Worm (Caenorhabditis elegans) whole organism, L2 larva: ENCODE results near the gene Y42H9AR.4.

Source experiments
- C34F6.9 ChIP-seq: fragments of 150-350 bp; optimal IDR thresholded peaks from 2 replicates; lab custom pipeline; 2014; ENCODE audit warnings: missing biosample characterization, missing genetic modification characterization
- F13H6.1 ChIP-seq: sonication (generic microtip); optimal IDR thresholded peaks from 2 replicates; lab custom pipeline; 2016; ENCODE audit warnings: missing genetic modification characterization, missing compliant biosample characterization
- Y55F3AM.14 ChIP-seq: fragments of 200-800 bp; sonication (Bioruptor generic); optimal IDR thresholded peaks from 2 replicates; lab custom pipeline; 2018; ENCODE audit warnings: mild to moderate bottlenecking, missing genetic modification characterization, missing compliant biosample characterization
- alr-1 ChIP-seq: fragments of 150-350 bp; optimal IDR thresholded peaks from 2 replicates; lab custom pipeline; 2014; ENCODE audit warnings: missing biosample characterization, missing genetic modification characterization
- aly-2 ChIP-seq: fragments of 150-350 bp; optimal IDR thresholded peaks from 2 replicates; lab custom pipeline; 2014; ENCODE audit warnings: missing biosample characterization, missing genetic modification characterization
- ama-1 ChIP-seq: fragments of 150-350 bp; optimal IDR thresholded peaks from 2 replicates; lab custom pipeline; 2018; ENCODE audit warnings: inconsistent platforms
- ceh-16 ChIP-seq: fragments of 150-350 bp; optimal IDR thresholded peaks from 2 replicates; lab custom pipeline; 2014; ENCODE audit warnings: missing biosample characterization, missing genetic modification characterization
- dmd-4 ChIP-seq: sonication (generic microtip); optimal IDR thresholded peaks from 2 replicates; lab custom pipeline; 2017; ENCODE audit warnings: missing biosample characterization, missing genetic modification characterization
- egl-27 ChIP-seq: sonication (generic microtip); optimal IDR thresholded peaks from 3 replicates; lab custom pipeline; 2017; ENCODE audit warnings: missing biosample characterization, missing genetic modification reagents, missing genetic modification characterization
- elt-1 ChIP-seq: fragments of 150-350 bp; optimal IDR thresholded peaks from 2 replicates; lab custom pipeline; 2014; ENCODE audit warnings: missing biosample characterization, missing genetic modification characterization
- fos-1 ChIP-seq: fragments of 150-350 bp; optimal IDR thresholded peaks from 2 replicates; lab custom pipeline; 2014; ENCODE audit warnings: missing biosample characterization, missing genetic modification characterization
- lin-39 ChIP-seq: fragments of 150-350 bp; optimal IDR thresholded peaks from 2 replicates; lab custom pipeline; 2014; ENCODE audit warnings: missing biosample characterization, missing genetic modification reagents, missing genetic modification characterization
- lsy-2 ChIP-seq, 2 experiments: fragments of 150-350 bp in 1 of 2; sonication (generic microtip) in 1 of 2; optimal IDR thresholded peaks; 2 replicates each; lab custom pipeline; 2014 to 2017; ENCODE audit warnings: missing biosample characterization in 2 of 2, missing genetic modification characterization in 2 of 2
- mab-5 ChIP-seq: fragments of 150-350 bp; optimal IDR thresholded peaks from 2 replicates; lab custom pipeline; 2014; ENCODE audit warnings: missing biosample characterization, missing genetic modification characterization
- mbf-1 ChIP-seq: sonication (generic microtip); optimal IDR thresholded peaks from 2 replicates; lab custom pipeline; 2017; ENCODE audit warnings: missing biosample characterization, missing genetic modification characterization
- mdl-1 ChIP-seq, 2 experiments: fragments of 150-350 bp in 1 of 2; sonication (generic microtip) in 1 of 2; optimal IDR thresholded peaks; 2 replicates each; lab custom pipeline; 2017; ENCODE audit warnings: missing biosample characterization in 2 of 2, missing genetic modification characterization in 2 of 2
- nhr-10 ChIP-seq: sonication (generic microtip); optimal IDR thresholded peaks from 2 replicates; lab custom pipeline; 2017; ENCODE audit warnings: missing biosample characterization, missing genetic modification characterization
- nhr-11 ChIP-seq: fragments of 150-350 bp; optimal IDR thresholded peaks from 2 replicates; lab custom pipeline; 2014; ENCODE audit warnings: missing biosample characterization, missing genetic modification characterization
- nhr-23 ChIP-seq: fragments of 150-350 bp; optimal IDR thresholded peaks from 2 replicates; lab custom pipeline; 2014; ENCODE audit warnings: missing biosample characterization, missing genetic modification reagents, missing genetic modification characterization
- nhr-237 ChIP-seq: fragments of 150-350 bp; optimal IDR thresholded peaks from 2 replicates; lab custom pipeline; 2014; ENCODE audit warnings: missing biosample characterization, missing genetic modification characterization
- nhr-6 ChIP-seq: fragments of 150-350 bp; optimal IDR thresholded peaks from 2 replicates; lab custom pipeline; 2014; ENCODE audit warnings: missing biosample characterization, missing genetic modification characterization
- nhr-77 ChIP-seq: fragments of 150-350 bp; optimal IDR thresholded peaks from 2 replicates; lab custom pipeline; 2014; ENCODE audit warnings: missing biosample characterization, missing genetic modification characterization
- peb-1 ChIP-seq: fragments of 150-350 bp; optimal IDR thresholded peaks from 2 replicates; lab custom pipeline; 2014; ENCODE audit warnings: missing biosample characterization, missing genetic modification characterization
- sem-4 ChIP-seq: fragments of 150-350 bp; optimal IDR thresholded peaks from 2 replicates; lab custom pipeline; 2014; ENCODE audit warnings: missing biosample characterization, missing genetic modification reagents, missing genetic modification characterization
- skn-1 ChIP-seq: sonication (generic microtip); optimal IDR thresholded peaks from 2 replicates; lab custom pipeline; 2017; ENCODE audit warnings: missing biosample characterization, missing genetic modification characterization
- sma-3 ChIP-seq: sonication (generic microtip); optimal IDR thresholded peaks from 2 replicates; lab custom pipeline; 2016; ENCODE audit warnings: missing genetic modification reagents, missing genetic modification characterization, missing compliant biosample characterization
- sma-9 ChIP-seq, 2 experiments: fragments of 150-350 bp in 1 of 2; sonication (generic microtip) in 1 of 2; optimal IDR thresholded peaks; 2 replicates each; lab custom pipeline; 2014 to 2016; ENCODE audit warnings: missing genetic modification characterization in 2 of 2, mild to moderate bottlenecking in 1 of 2, missing biosample characterization in 1 of 2, missing compliant biosample characterization in 1 of 2, missing genetic modification reagents in 1 of 2, moderate library complexity in 1 of 2
- snpc-4 ChIP-seq: fragments of 150-350 bp; optimal IDR thresholded peaks from 2 replicates; lab custom pipeline; 2014; ENCODE audit warnings: missing biosample characterization, missing genetic modification characterization
- unc-39 ChIP-seq: fragments of 150-350 bp; optimal IDR thresholded peaks from 2 replicates; lab custom pipeline; 2014; ENCODE audit warnings: missing biosample characterization, missing genetic modification characterization
- unc-55 ChIP-seq: fragments of 150-350 bp; sonication (generic microtip); optimal IDR thresholded peaks from 3 replicates; lab custom pipeline; 2014; ENCODE audit warnings: missing biosample characterization, missing genetic modification reagents, missing genetic modification characterization
- zag-1 ChIP-seq: fragments of 150-350 bp; optimal IDR thresholded peaks from 2 replicates; lab custom pipeline; 2014; ENCODE audit warnings: missing biosample characterization, missing genetic modification characterization
- ztf-1 ChIP-seq: fragments of 200-800 bp; sonication (Bioruptor generic); conservative IDR thresholded peaks from 2 replicates; pipeline ENCODE4 v1.3.6; 2022; ENCODE audit warnings: missing genetic modification characterization, missing compliant biosample characterization
- ztf-11 ChIP-seq: sonication (generic microtip); optimal IDR thresholded peaks from 2 replicates; lab custom pipeline; 2017; ENCODE audit warnings: missing biosample characterization, missing genetic modification characterization
- ztf-4 ChIP-seq: fragments of 150-350 bp; optimal IDR thresholded peaks from 2 replicates; lab custom pipeline; 2014; ENCODE audit warnings: missing biosample characterization, missing genetic modification characterization

The Y42H9AR.4 gene

ce11 chrIV:8080166-8080565 is 31.9 kb downstream of the Y42H9AR.4 start:
- TF ChIP-seq lin-39 (no peak), mab-5 (no peak), zag-1 (tag; lab: Kevin White, UChicago) (no peak)

- TF ChIP-seq mab-5 (no peak), peb-1 (tag; lab: Kevin White, UChicago) (no peak), ztf-1 (GFP tag; lab: Robert Waterston, UW) (no peak), fos-1 (tag; lab: Kevin White, UChicago) (no peak), lsy-2 (tag; optimal IDR thresholded peaks at IDR 0.05; lab: Kevin White, UChicago) (no peak), ztf-11 (no peak), lin-39 (no peak), nhr-77 (tag; lab: Kevin White, UChicago) (no peak)
- TF ChIP-seq, all 48 proteins: peak for 0
Measured at ce11 chrIV:8076511-8076910, 35.5 kb downstream of the Y42H9AR.4 start.

- no peak for TF ChIP-seq ceh-16 (tag; lab: Kevin White, UChicago)
- TF ChIP-seq snpc-4 (tag; lab: Kevin White, UChicago), result peak; percentile 37
Measured at ce11 chrIV:8075516-8075915, 36.5 kb downstream of the Y42H9AR.4 start.

- no peak for TF ChIP-seq ama-1 (lab: Kevin White, UChicago)
- no peak for TF ChIP-seq Y55F3AM.14
- no peak for TF ChIP-seq sma-3 (GFP tag; lab: Kevin White, UChicago)
- TF ChIP-seq alr-1 (tag; lab: Kevin White, UChicago), result no peak
- TF ChIP-seq unc-39, result no peak
- no peak for TF ChIP-seq mbf-1
- no peak for TF ChIP-seq nhr-237 (tag; lab: Kevin White, UChicago)
- TF ChIP-seq nhr-10 (tag; lab: Kevin White, UChicago), result no peak
- TF ChIP-seq lsy-2 (tag; optimal IDR thresholded peaks at IDR 0.05; lab: Kevin White, UChicago), result no peak
- TF ChIP-seq ztf-11, result no peak
- no peak for TF ChIP-seq sma-9 (GFP tag; optimal IDR thresholded peaks at IDR 0.05; lab: Kevin White, UChicago)
- no peak for TF ChIP-seq sma-9 (tag; optimal IDR thresholded peaks at IDR 0.05; lab: Kevin White, UChicago)
- TF ChIP-seq ceh-16 (tag; lab: Kevin White, UChicago), result no peak
- TF ChIP-seq fos-1 (tag; lab: Kevin White, UChicago), result no peak
- no peak for TF ChIP-seq C34F6.9 (tag; lab: Kevin White, UChicago)
- TF ChIP-seq dmd-4 (tag; lab: Kevin White, UChicago), result no peak
- TF ChIP-seq egl-27 (tag; lab: Kevin White, UChicago), result no peak
- no peak for TF ChIP-seq nhr-23 (tag; lab: Kevin White, UChicago)
Measured at ce11 chrIV:8070934-8071333, 41.1 kb downstream of the Y42H9AR.4 start.

- peak; percentile 22 for TF ChIP-seq unc-55 (GFP tag; lab: Kevin White, UChicago)
- peak in 1 of 2 experiments; percentile 26 for TF ChIP-seq lsy-2 (tag; optimal IDR thresholded peaks at IDR 0.05; lab: Kevin White, UChicago)
- TF ChIP-seq elt-1 (tag; lab: Kevin White, UChicago), result no peak
- TF ChIP-seq zag-1 (tag; lab: Kevin White, UChicago), result peak; percentile 69
- TF ChIP-seq snpc-4 (tag; lab: Kevin White, UChicago), result no peak
- TF ChIP-seq peb-1 (tag; lab: Kevin White, UChicago), result no peak
- TF ChIP-seq aly-2 (tag; lab: Kevin White, UChicago), result no peak
- no peak for TF ChIP-seq ceh-16 (tag; lab: Kevin White, UChicago)
- TF ChIP-seq, all 48 proteins: peak for 3
Measured at ce11 chrIV:8070299-8070698, 41.7 kb downstream of the Y42H9AR.4 start.

- TF ChIP-seq sem-4 (tag; lab: Kevin White, UChicago) (peak; percentile 66), skn-1 (tag; lab: Kevin White, UChicago) (no peak), C34F6.9 (tag; lab: Kevin White, UChicago) (no peak), nhr-6 (tag; lab: Kevin White, UChicago) (peak; percentile 11), mab-5 (peak; percentile 16), lsy-2 (tag; optimal IDR thresholded peaks at IDR 0.05; lab: Kevin White, UChicago) (peak in 1 of 2 experiments; percentile 7), nhr-77 (tag; lab: Kevin White, UChicago) (no peak), mdl-1 (tag; optimal IDR thresholded peaks at IDR 0.05; lab: Kevin White, UChicago) (peak in 1 of 2 experiments; percentile 27), nhr-11 (tag; lab: Kevin White, UChicago) (no peak), nhr-23 (tag; lab: Kevin White, UChicago) (no peak), lin-39 (peak; percentile 19), ztf-4 (no peak), aly-2 (tag; lab: Kevin White, UChicago) (no peak), F13H6.1 (tag; lab: Kevin White, UChicago) (peak; percentile 25), ama-1 (lab: Kevin White, UChicago) (no peak)
Measured at ce11 chrIV:8069104-8069503, 42.9 kb downstream of the Y42H9AR.4 start.
